Worm (Caenorhabditis elegans): Measurements from ENCODE around the gene K08H2.10.

K08H2.10 gene

DNA sequence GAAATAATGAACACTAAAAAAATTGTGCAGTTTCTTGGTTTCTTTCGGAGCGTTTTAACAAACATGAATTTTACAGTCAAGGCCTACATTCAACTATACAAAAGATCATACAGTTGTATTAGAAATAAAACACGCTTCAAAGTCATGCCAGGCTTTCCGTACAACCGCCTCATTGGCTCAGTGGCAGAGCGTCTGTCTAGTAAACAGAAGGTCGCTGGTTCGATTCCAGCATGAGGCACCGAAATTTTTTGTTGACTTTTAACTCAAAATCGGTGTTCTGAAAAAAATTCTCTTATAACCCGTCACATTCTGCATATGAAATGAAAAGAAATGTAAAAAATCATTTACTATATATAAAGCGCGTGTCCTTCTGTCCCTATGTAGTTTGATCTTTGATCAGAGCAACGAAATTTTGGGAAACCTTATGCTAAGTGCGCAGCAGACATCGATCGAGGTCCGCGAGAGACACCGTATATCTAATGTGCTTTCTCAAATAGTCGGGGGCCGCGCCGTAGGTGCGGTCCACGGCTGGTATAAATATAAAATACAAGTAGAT is 3.5 kb downstream of the K08H2.10 start:
- TF ChIP-seq nhr-71 (tag; optimal IDR thresholded peaks at IDR 0.05) (peak; percentile 8), elt-2 (tag; optimal IDR thresholded peaks at IDR 0.05) (peak; percentile 0), snpc-4 (tag; optimal IDR thresholded peaks at IDR 0.05) (peak; percentile 11)

DNA sequence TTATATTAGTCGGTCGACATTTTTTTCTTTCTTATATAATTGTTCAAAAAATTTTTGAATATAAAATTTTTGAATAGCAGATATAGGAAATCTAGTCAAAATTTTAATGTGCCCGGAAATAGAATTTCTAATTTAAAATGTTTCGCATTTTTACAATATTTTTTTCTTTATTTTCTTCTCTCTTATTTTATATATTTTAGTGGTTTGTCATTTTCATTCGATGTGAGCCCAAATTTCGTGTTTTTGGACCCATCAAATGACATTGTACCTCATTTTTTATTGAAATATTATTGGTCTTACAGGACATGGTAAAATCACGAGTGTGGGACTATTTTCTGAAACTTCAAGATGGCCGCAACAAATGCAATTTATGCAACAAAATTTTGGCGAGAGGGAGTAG is 4.6 kb downstream of the K08H2.10 start, which contains the start of gene K09A11.1:
K09A11.1 (plus strand) TSS at position 301 of the 400 bp plus-strand sequence.
- TF ChIP-seq swsn-7 (tag; optimal IDR thresholded peaks at IDR 0.05), result no peak
- no peak for TF ChIP-seq lsy-2 (tag; optimal IDR thresholded peaks at IDR 0.05)
- TF ChIP-seq xbp-1 (tag; optimal IDR thresholded peaks at IDR 0.05), result no peak
- no peak for TF ChIP-seq mab-9 (GFP tag; IDR thresholded peaks at IDR 0.05)
- no peak for TF ChIP-seq ceh-63 (GFP tag; optimal IDR thresholded peaks at IDR 0.05)

DNA sequence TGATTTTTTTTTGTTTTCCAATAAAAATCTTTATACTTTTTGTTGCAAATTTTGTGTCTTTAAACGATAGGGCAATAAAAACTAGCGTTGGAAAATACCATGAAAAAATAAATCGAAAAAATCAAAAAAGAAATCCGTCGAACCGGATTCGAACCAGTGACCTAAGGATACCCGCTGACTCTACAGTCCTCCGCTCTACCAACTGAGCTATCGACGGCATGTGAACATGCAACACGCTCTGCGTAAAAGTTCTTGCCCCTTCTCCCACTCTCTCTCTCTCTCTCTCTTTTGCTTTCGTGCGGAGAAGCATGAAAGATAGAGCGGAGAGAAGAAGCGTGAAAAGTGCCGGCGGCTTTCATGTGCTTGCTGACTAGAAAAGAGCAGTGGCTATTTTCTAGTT is 6.9 kb downstream of the K08H2.10 start:
- TF ChIP-seq pax-3 (tag; optimal IDR thresholded peaks at IDR 0.05), result no peak
- TF ChIP-seq snu-23 (GFP tag; optimal IDR thresholded peaks at IDR 0.05), result peak; percentile 69
- no peak for TF ChIP-seq sox-4 (tag; optimal IDR thresholded peaks at IDR 0.05)
- TF ChIP-seq unc-86 (tag; optimal IDR thresholded peaks at IDR 0.05), result peak; percentile 44
- peak; percentile 72 for TF ChIP-seq nhr-19 (GFP tag; conservative IDR thresholded peaks at IDR 0.05)
- TF ChIP-seq nhr-47 (tag; optimal IDR thresholded peaks at IDR 0.05), result peak; percentile 80
- no peak; the same call in 1 of the 2 replicates for TF ChIP-seq mab-9 (GFP tag; IDR thresholded peaks at IDR 0.05)
- peak in 1 of 2 experiments; percentile 1 for TF ChIP-seq efl-1 (optimal IDR thresholded peaks at IDR 0.05)
- TF ChIP-seq efl-1 (GFP tag; optimal IDR thresholded peaks at IDR 0.05 in 1 of 2), result peak in 1 of 2 experiments; percentile 58
- TF ChIP-seq mep-1 (tag; optimal IDR thresholded peaks at IDR 0.05), result peak; percentile 51
- no peak for TF ChIP-seq ceh-90 (tag; optimal IDR thresholded peaks at IDR 0.05)
- TF ChIP-seq irx-1 (tag; optimal IDR thresholded peaks at IDR 0.05), result peak; percentile 11
- TF ChIP-seq isw-1 (GFP tag; IDR thresholded peaks at IDR 0.05), result peak; percentile 16
- no peak for TF ChIP-seq nhr-28 (tag; optimal IDR thresholded peaks at IDR 0.05)
- TF ChIP-seq nhr-20 (tag; optimal IDR thresholded peaks at IDR 0.05), result peak; percentile 68
- peak; percentile 37 for TF ChIP-seq C16A3.4 (tag; optimal IDR thresholded peaks at IDR 0.05)
- no peak for TF ChIP-seq snpc-4 (tag; optimal IDR thresholded peaks at IDR 0.05)
- no peak for TF ChIP-seq fkh-10 (GFP tag; optimal IDR thresholded peaks at IDR 0.05)
- peak; percentile 73 for TF ChIP-seq rnt-1 (tag; optimal IDR thresholded peaks at IDR 0.05)
- TF ChIP-seq Y116A8C.19 (tag; optimal IDR thresholded peaks at IDR 0.05; ENCODE audit: borderline replicate concordance), result no peak
- TF ChIP-seq lin-14 (GFP tag; optimal IDR thresholded peaks at IDR 0.05), result peak; percentile 52
- TF ChIP-seq ceh-82 (tag; optimal IDR thresholded peaks at IDR 0.05), result peak in 2 of 3 experiments; percentile 30 to 45
- peak; percentile 27 for TF ChIP-seq nhr-90 (tag; optimal IDR thresholded peaks at IDR 0.05; ENCODE audit: poor library complexity)
- peak; percentile 37 for TF ChIP-seq skn-1 (tag; optimal IDR thresholded peaks at IDR 0.05)
- no peak for TF ChIP-seq unc-98 (GFP tag; IDR thresholded peaks at IDR 0.05)
- TF ChIP-seq nhr-71 (tag; optimal IDR thresholded peaks at IDR 0.05), result peak; percentile 68
- TF ChIP-seq efl-3 (GFP tag; optimal IDR thresholded peaks at IDR 0.05), result no peak
- TF ChIP-seq mdl-1 (tag; optimal IDR thresholded peaks at IDR 0.05), result peak in 1 of 2 experiments; percentile 44
- TF ChIP-seq unc-62 (GFP tag; optimal IDR thresholded peaks at IDR 0.05), result no peak
- TF ChIP-seq ztf-11 (tag; optimal IDR thresholded peaks at IDR 0.05), result no peak
- no peak for TF ChIP-seq elt-2 (tag; optimal IDR thresholded peaks at IDR 0.05)
- peak; percentile 79 for TF ChIP-seq dsc-1 (tag; optimal IDR thresholded peaks at IDR 0.05)
- TF ChIP-seq tbx-2 (tag; optimal IDR thresholded peaks at IDR 0.05), result peak; percentile 27
- TF ChIP-seq lsy-2 (tag; optimal IDR thresholded peaks at IDR 0.05), result peak in 1 of 2 experiments; percentile 25
- no peak for TF ChIP-seq mef-2 (tag; optimal IDR thresholded peaks at IDR 0.05)
- TF ChIP-seq lin-35 (GFP tag; optimal IDR thresholded peaks at IDR 0.05), result peak in 1 of 2 experiments; percentile 50
- peak; percentile 61 for TF ChIP-seq swsn-7 (tag; optimal IDR thresholded peaks at IDR 0.05)
- TF ChIP-seq fkh-8 (tag; optimal IDR thresholded peaks at IDR 0.05), result peak; percentile 12
- no peak for TF ChIP-seq zip-4 (GFP tag; optimal IDR thresholded peaks at IDR 0.05)
- TF ChIP-seq nhr-11 (tag; optimal IDR thresholded peaks at IDR 0.05), result no peak
- TF ChIP-seq fos-1 (tag; optimal IDR thresholded peaks at IDR 0.05), result peak; percentile 43
- peak; percentile 54 for TF ChIP-seq jun-1 (tag; optimal IDR thresholded peaks at IDR 0.05)
- peak; percentile 43 for TF ChIP-seq xbp-1 (tag; optimal IDR thresholded peaks at IDR 0.05)
- peak; percentile 20 for TF ChIP-seq lir-3 (tag; optimal IDR thresholded peaks at IDR 0.05; ENCODE audit: poor library complexity)
- TF ChIP-seq egl-27 (tag; optimal IDR thresholded peaks at IDR 0.05), result no peak
